Fruit fly (Drosophila melanogaster) whole organism, embryonic: ENCODE data around the gene CG32388.
A peak's percentile ranks its signal among the peaks of the same experiment; 100 is the strongest.

ENCODE experiments used
- Bgb ChIP-seq: fragments of 200-800 bp; sonication (Bioruptor generic); IDR thresholded peaks from 2 replicates; pipeline ENCODE4 v1.3.6; 2022; ENCODE audit warnings: missing biosample characterization, missing genetic modification characterization; ENCODE audit not compliant: partially characterized antibody
- CG10366 ChIP-seq: fragments of 200-800 bp; sonication (Bioruptor generic); IDR thresholded peaks from 2 replicates; pipeline ENCODE4 v1.3.6; 2022; ENCODE audit warnings: missing biosample characterization, missing genetic modification characterization
- CG10654 ChIP-seq: fragments of 200-800 bp; sonication (Bioruptor generic); optimal IDR thresholded peaks from 2 replicates; lab custom pipeline; 2016; ENCODE audit warnings: missing biosample characterization, missing genetic modification characterization
- CG10959 ChIP-seq: fragments of 200-800 bp; sonication (Bioruptor generic); IDR thresholded peaks from 2 replicates; pipeline ENCODE4 v1.3.6; 2022; ENCODE audit warnings: missing biosample characterization, missing genetic modification characterization
- CG12659 ChIP-seq: fragments of 200-800 bp; sonication (Bioruptor generic); optimal IDR thresholded peaks from 3 replicates; lab custom pipeline; 2017; ENCODE audit warnings: mild to moderate bottlenecking, missing biosample characterization, missing genetic modification reagents, missing genetic modification characterization
- CG14710 ChIP-seq: fragments of 200-800 bp; sonication (Bioruptor generic); optimal IDR thresholded peaks from 3 replicates; lab custom pipeline; 2019; ENCODE audit warnings: missing biosample characterization, mild to moderate bottlenecking, missing genetic modification characterization, moderate library complexity
- CG1529 ChIP-seq: fragments of 200-800 bp; sonication (Bioruptor generic); optimal IDR thresholded peaks from 3 replicates; lab custom pipeline; 2018; ENCODE audit warnings: missing biosample characterization, missing genetic modification characterization
- CG15601 ChIP-seq: fragments of 200-800 bp; sonication (Bioruptor generic); optimal IDR thresholded peaks from 3 replicates; lab custom pipeline; 2019; ENCODE audit warnings: missing biosample characterization, mild to moderate bottlenecking, missing genetic modification characterization, moderate library complexity
- CG16813 ChIP-seq: fragments of 200-800 bp; sonication (Bioruptor generic); IDR thresholded peaks from 3 replicates; pipeline ENCODE4 v1.3.6; 2022; ENCODE audit warnings: missing biosample characterization, missing genetic modification characterization; ENCODE audit not compliant: partially characterized antibody
- CG17829 ChIP-seq: fragments of 200-800 bp; optimal IDR thresholded peaks from 2 replicates; lab custom pipeline; 2019; ENCODE audit warnings: missing biosample characterization, mild to moderate bottlenecking, missing genetic modification characterization, moderate library complexity
- CG17912 ChIP-seq: fragments of 200-800 bp; sonication (Bioruptor generic); optimal IDR thresholded peaks from 2 replicates; lab custom pipeline; 2018; ENCODE audit warnings: missing biosample characterization, mild to moderate bottlenecking, missing genetic modification characterization
- CG18619 ChIP-seq: fragments of 200-800 bp; sonication (Bioruptor generic); optimal IDR thresholded peaks from 3 replicates; lab custom pipeline; 2017; ENCODE audit warnings: missing biosample characterization, mild to moderate bottlenecking, missing genetic modification characterization
- CG6654 ChIP-seq: fragments of 200-800 bp; sonication (Bioruptor generic); optimal IDR thresholded peaks from 2 replicates; lab custom pipeline; 2017; ENCODE audit warnings: missing biosample characterization, mild to moderate bottlenecking, missing genetic modification characterization
- CG7745 ChIP-seq: fragments of 200-800 bp; sonication (Bioruptor generic); optimal IDR thresholded peaks from 2 replicates; lab custom pipeline; 2018; ENCODE audit warnings: missing biosample characterization, mild to moderate bottlenecking, missing genetic modification characterization, moderate library complexity
- CG8388 ChIP-seq: fragments of 200-800 bp; sonication (Bioruptor generic); optimal IDR thresholded peaks from 2 replicates; lab custom pipeline; 2019; ENCODE audit warnings: missing biosample characterization, mild to moderate bottlenecking, missing genetic modification characterization, moderate library complexity
- CG9437 ChIP-seq: fragments of 200-800 bp; sonication (Bioruptor generic); optimal IDR thresholded peaks from 2 replicates; lab custom pipeline; 2018; ENCODE audit warnings: missing biosample characterization, mild to moderate bottlenecking, missing genetic modification characterization
- CG9609 ChIP-seq: fragments of 200-800 bp; sonication (Bioruptor generic); optimal IDR thresholded peaks from 3 replicates; lab custom pipeline; 2016; ENCODE audit warnings: missing biosample characterization, missing genetic modification characterization
- CTCF ChIP-seq: fragments of 200-800 bp; sonication (Bioruptor generic); optimal IDR thresholded peaks from 2 replicates; lab custom pipeline; 2017; ENCODE audit warnings: missing biosample characterization, mild to moderate bottlenecking, missing genetic modification characterization, moderate library complexity
- CrebB ChIP-seq: fragments of 200-800 bp; sonication (Bioruptor generic); optimal IDR thresholded peaks from 3 replicates; lab custom pipeline; 2018; ENCODE audit warnings: missing biosample characterization, mild to moderate bottlenecking, missing genetic modification characterization
- D ChIP-seq, 2 experiments: fragments of 200-800 bp in 1 of 2; fragments of >200 bp in 1 of 2; sonication (Bioruptor generic) in 1 of 2; optimal IDR thresholded peaks; 2 replicates in 1 of 2; 3 replicates in 1 of 2; lab custom pipeline; 2017; ENCODE audit warnings: mild to moderate bottlenecking in 1 of 2, missing biosample characterization in 1 of 2, missing genetic modification characterization in 1 of 2, missing genetic modification reagents in 1 of 2
- Deaf1 ChIP-seq: fragments of 200-800 bp; optimal IDR thresholded peaks from 3 replicates; lab custom pipeline; 2019; ENCODE audit warnings: missing biosample characterization, mild to moderate bottlenecking, missing genetic modification characterization, moderate library complexity
- Eip74EF ChIP-seq, 2 experiments: fragments of 200-800 bp in 1 of 2; fragments of >200 bp in 1 of 2; sonication (Bioruptor generic) in 1 of 2; optimal IDR thresholded peaks; 2 replicates each; lab custom pipeline; 2017 to 2019; ENCODE audit warnings: missing biosample characterization in 2 of 2, missing genetic modification characterization in 2 of 2, mild to moderate bottlenecking in 1 of 2, moderate library complexity in 1 of 2
- Elba2 ChIP-seq: fragments of 200-800 bp; sonication (Bioruptor generic); optimal IDR thresholded peaks from 3 replicates; lab custom pipeline; 2016; ENCODE audit warnings: missing biosample characterization, missing genetic modification characterization
- Fer3 ChIP-seq: fragments of 200-800 bp; sonication (Bioruptor generic); optimal IDR thresholded peaks from 2 replicates; lab custom pipeline; 2018; ENCODE audit warnings: missing biosample characterization, mild to moderate bottlenecking, missing genetic modification characterization, moderate library complexity
- HHEX ChIP-seq: fragments of 200-800 bp; sonication (Bioruptor generic); optimal IDR thresholded peaks from 3 replicates; lab custom pipeline; 2017; ENCODE audit warnings: missing biosample characterization, mild to moderate bottlenecking, missing genetic modification characterization, missing genetic modification reagents
- Hand ChIP-seq: fragments of 200-800 bp; sonication (Bioruptor generic); optimal IDR thresholded peaks from 2 replicates; lab custom pipeline; 2017; ENCODE audit warnings: mild to moderate bottlenecking, missing biosample characterization, missing genetic modification reagents, missing genetic modification characterization
- Mrtf ChIP-seq: fragments of 200-800 bp; sonication (Bioruptor generic); IDR thresholded peaks from 3 replicates; pipeline ENCODE4 v1.3.6; 2022; ENCODE audit warnings: missing biosample characterization, missing genetic modification characterization
- Nf-YC ChIP-seq: fragments of 200-800 bp; optimal IDR thresholded peaks from 3 replicates; lab custom pipeline; 2019; ENCODE audit warnings: missing biosample characterization, mild to moderate bottlenecking, missing genetic modification characterization, moderate library complexity
- PHDP ChIP-seq: fragments of 200-800 bp; sonication (Bioruptor generic); optimal IDR thresholded peaks from 3 replicates; lab custom pipeline; 2018; ENCODE audit warnings: missing biosample characterization, mild to moderate bottlenecking, missing genetic modification characterization, moderate library complexity
- Sox102F ChIP-seq: fragments of 200-800 bp; sonication (Bioruptor generic); optimal IDR thresholded peaks from 2 replicates; lab custom pipeline; 2018; ENCODE audit warnings: missing biosample characterization, mild to moderate bottlenecking, missing genetic modification characterization, moderate library complexity
- Ssrp ChIP-seq: fragments of 200-800 bp; sonication (Bioruptor generic); optimal IDR thresholded peaks from 2 replicates; lab custom pipeline; 2018; ENCODE audit warnings: missing biosample characterization, mild to moderate bottlenecking, missing genetic modification characterization, moderate library complexity
- abd-A ChIP-seq: fragments of 200-800 bp; sonication (Bioruptor generic); optimal IDR thresholded peaks from 3 replicates; lab custom pipeline; 2019; ENCODE audit warnings: missing biosample characterization, mild to moderate bottlenecking, missing genetic modification characterization, moderate library complexity
- bcd ChIP-seq: fragments of 200-800 bp; sonication (Bioruptor generic); optimal IDR thresholded peaks from 2 replicates; lab custom pipeline; 2017; ENCODE audit warnings: missing biosample characterization, mild to moderate bottlenecking, missing genetic modification characterization
- chn ChIP-seq: fragments of 200-800 bp; sonication (Bioruptor generic); optimal IDR thresholded peaks from 2 replicates; lab custom pipeline; 2016; ENCODE audit warnings: missing biosample characterization, missing genetic modification characterization
- danr ChIP-seq: fragments of 200-800 bp; sonication (Bioruptor generic); IDR thresholded peaks from 2 replicates; pipeline ENCODE4 v1.3.6; 2022; ENCODE audit warnings: missing biosample characterization, missing genetic modification characterization
- ewg ChIP-seq: fragments of 200-800 bp; sonication (Bioruptor generic); optimal IDR thresholded peaks from 3 replicates; lab custom pipeline; 2017; ENCODE audit warnings: mild to moderate bottlenecking, missing biosample characterization, missing genetic modification reagents, missing genetic modification characterization
- gsb ChIP-seq: fragments of 200-800 bp; sonication (Bioruptor generic); IDR thresholded peaks from 2 replicates; pipeline ENCODE4 v1.3.6; 2022; ENCODE audit warnings: missing biosample characterization, missing genetic modification characterization
- jing ChIP-seq: fragments of 200-800 bp; sonication (Bioruptor generic); optimal IDR thresholded peaks from 2 replicates; lab custom pipeline; 2018; ENCODE audit warnings: missing biosample characterization, mild to moderate bottlenecking, missing genetic modification characterization
- lab ChIP-seq: fragments of 200-800 bp; sonication (Bioruptor generic); optimal IDR thresholded peaks from 3 replicates; lab custom pipeline; 2017; ENCODE audit warnings: missing biosample characterization, missing genetic modification characterization, mild to moderate bottlenecking, moderate library complexity, missing genetic modification reagents
- lmd ChIP-seq: fragments of 200-800 bp; sonication (Bioruptor generic); IDR thresholded peaks from 2 replicates; pipeline ENCODE4 v1.3.6; 2022; ENCODE audit warnings: missing biosample characterization, missing genetic modification characterization
- pb ChIP-seq: fragments of 200-800 bp; sonication (Bioruptor generic); optimal IDR thresholded peaks from 3 replicates; lab custom pipeline; 2016; ENCODE audit warnings: missing biosample characterization, missing genetic modification characterization
- salm ChIP-seq: fragments of 200-800 bp; sonication (Bioruptor generic); optimal IDR thresholded peaks from 2 replicates; lab custom pipeline; 2018; ENCODE audit warnings: missing biosample characterization, mild to moderate bottlenecking, missing genetic modification characterization
- sim ChIP-seq: fragments of 200-800 bp; sonication (Bioruptor generic); IDR thresholded peaks from 2 replicates; pipeline ENCODE4 v1.3.6; 2022; ENCODE audit warnings: missing biosample characterization, missing genetic modification characterization
- sisA ChIP-seq: fragments of 200-800 bp; sonication (Bioruptor generic); IDR thresholded peaks from 2 replicates; pipeline ENCODE4 v1.3.6; 2022; ENCODE audit warnings: missing biosample characterization, missing genetic modification characterization
- sna ChIP-seq: fragments of 200-800 bp; sonication (Bioruptor generic); IDR thresholded peaks from 2 replicates; pipeline ENCODE4 v1.3.6; 2022; ENCODE audit warnings: missing biosample characterization, missing genetic modification characterization; ENCODE audit not compliant: partially characterized antibody
- stc ChIP-seq: fragments of 200-800 bp; sonication (Bioruptor generic); IDR thresholded peaks from 2 replicates; pipeline ENCODE4 v1.3.6; 2022; ENCODE audit warnings: missing biosample characterization, missing genetic modification characterization
- tap ChIP-seq: fragments of 200-800 bp; optimal IDR thresholded peaks from 3 replicates; lab custom pipeline; 2019; ENCODE audit warnings: missing biosample characterization, mild to moderate bottlenecking, missing genetic modification characterization, moderate library complexity

The CG32388 gene

DNA sequence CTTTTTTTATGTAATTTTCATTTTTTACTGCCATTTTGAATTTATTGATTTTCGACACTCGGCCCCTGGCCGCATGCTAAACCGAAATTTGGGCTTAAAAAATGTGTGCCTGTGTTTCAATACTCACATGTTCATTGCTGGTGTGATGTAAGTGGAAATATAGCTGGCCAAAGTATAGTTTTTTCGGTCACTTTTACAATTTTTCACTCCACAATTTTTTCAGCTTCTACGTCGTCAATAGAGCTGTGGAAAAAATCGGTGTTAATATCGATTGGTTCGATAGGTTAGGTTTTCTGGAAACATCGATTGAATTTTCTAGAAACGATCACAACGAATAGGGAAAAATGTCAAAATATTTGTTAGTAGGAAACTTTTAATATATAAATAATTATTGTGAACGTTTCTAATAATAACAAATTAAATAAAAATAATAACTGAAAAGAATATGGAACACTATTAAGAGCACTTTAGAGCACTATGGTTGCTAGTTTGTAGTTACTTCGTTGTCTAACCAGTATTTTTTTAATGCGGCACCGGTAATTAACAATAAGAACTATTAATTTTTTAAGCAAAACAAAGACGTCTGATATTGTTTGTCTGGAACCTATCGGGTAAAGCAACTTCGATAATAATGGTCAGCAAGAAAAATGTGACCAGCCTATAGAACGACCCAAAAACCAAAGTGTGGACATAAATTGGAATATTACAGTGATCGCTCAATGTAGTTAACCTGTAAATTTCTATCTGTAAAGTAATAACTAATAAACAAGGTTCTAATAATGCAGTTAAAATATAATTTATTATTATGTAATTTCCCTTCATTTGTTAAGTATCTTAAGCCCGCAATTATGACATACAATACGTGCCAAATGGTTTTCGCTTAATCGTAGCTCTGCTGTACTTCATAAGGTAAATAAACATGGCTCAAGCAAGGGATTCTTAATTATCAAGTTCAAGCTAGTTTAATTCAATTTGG, 28.8 kb downstream of the CG32388 start, which contains the start of the genes CG10077 and CG9948 (continued):
- TF ChIP-seq CG14710 (tag; lab: Kevin White, UChicago) (peak; percentile 89), gsb (GFP tag; lab: Robert Waterston, UW) (peak; percentile 86), Hand (peak; percentile 85), Bgb (GFP tag; lab: Robert Waterston, UW) (peak; percentile 80), tap (tag; lab: Kevin White, UChicago) (peak; percentile 91), stc (GFP tag; lab: Robert Waterston, UW) (peak; percentile 91), CG16813 (GFP tag; lab: Robert Waterston, UW) (peak; percentile 82), bcd (GFP tag; lab: Kevin White, UChicago) (peak; percentile 85), HHEX (GFP tag; lab: Kevin White, UChicago) (peak; percentile 87), CG7745 (tag; lab: Kevin White, UChicago) (peak; percentile 62), CG17829 (peak; percentile 90), D (optimal IDR thresholded peaks at IDR 0.05; lab: Kevin White, UChicago) (no peak), D (GFP tag; optimal IDR thresholded peaks at IDR 0.05; lab: Kevin White, UChicago) (peak; percentile 76), Mrtf (GFP tag; lab: Robert Waterston, UW) (peak; percentile 88), chn (GFP tag; lab: Kevin White, UChicago) (peak; percentile 78), CrebB (tag; lab: Kevin White, UChicago) (peak; percentile 84), CG10366 (peak; percentile 89), CG10959 (GFP tag; lab: Robert Waterston, UW) (peak; percentile 83), salm (tag; lab: Kevin White, UChicago) (peak; percentile 85), CG8388 (GFP tag; lab: Kevin White, UChicago) (peak; percentile 89), CG10654 (peak; percentile 79), abd-A (tag; lab: Kevin White, UChicago) (no peak), sim (GFP tag; lab: Robert Waterston, UW) (peak; percentile 75; the same call in 1 of the 2 replicates), Sox102F (GFP tag; lab: Kevin White, UChicago) (peak; percentile 89), CG9609 (GFP tag; lab: Kevin White, UChicago) (peak; percentile 22), Elba2 (GFP tag; lab: Kevin White, UChicago) (peak; percentile 67), CG1529 (peak; percentile 80), Deaf1 (tag; lab: Kevin White, UChicago) (peak; percentile 65), ewg (GFP tag; lab: Kevin White, UChicago) (peak; percentile 72), danr (GFP tag; lab: Robert Waterston, UW) (peak; percentile 77), CTCF (GFP tag; lab: Kevin White, UChicago) (no peak), lab (peak; percentile 93), sna (GFP tag; lab: Robert Waterston, UW) (peak; percentile 60), Ssrp (tag; lab: Kevin White, UChicago) (peak; percentile 87), sisA (GFP tag; lab: Robert Waterston, UW) (peak; percentile 93), CG17912 (GFP tag; lab: Kevin White, UChicago) (peak; percentile 81), CG12659 (GFP tag; lab: Kevin White, UChicago) (peak; percentile 86), CG18619 (GFP tag; lab: Kevin White, UChicago) (peak; percentile 85), jing (GFP tag; lab: Kevin White, UChicago) (peak; percentile 64), PHDP (peak; percentile 92), CG6654 (GFP tag; lab: Kevin White, UChicago) (peak; percentile 44), CG9437 (GFP tag; lab: Kevin White, UChicago) (peak; percentile 75), lmd (GFP tag; lab: Robert Waterston, UW) (peak; percentile 93), Fer3 (tag; lab: Kevin White, UChicago) (peak; percentile 92), Eip74EF (GFP tag; optimal IDR thresholded peaks at IDR 0.05; lab: Kevin White, UChicago) (peak in 1 of 2 experiments; percentile 75), Nf-YC (tag; lab: Kevin White, UChicago) (peak; percentile 85), pb (no peak), CG15601 (tag; lab: Kevin White, UChicago) (peak; percentile 86)
